Worm (Caenorhabditis elegans): Measurements from ENCODE around the gene T04F8.8.

- no peak for TF ChIP-seq him-1 (tag; optimal IDR thresholded peaks at IDR 0.05)
- TF ChIP-seq W03F9.2 (tag; optimal IDR thresholded peaks at IDR 0.05) = no peak
Measured at ce11 chrX:11638987-11639386, 8.3 kb upstream of the T04F8.8 start.
